Fruit fly (Drosophila melanogaster) whole organism, embryonic: Measurements from ENCODE around the gene Jon65Aiii.

Experiments used
- Adf1 ChIP-seq: fragments of 200-800 bp; sonication (Bioruptor generic); IDR thresholded peaks from 2 replicates; pipeline ENCODE4 v1.3.6; 2022; ENCODE audit warnings: missing biosample characterization, missing genetic modification characterization
- Awh ChIP-seq: fragments of 200-800 bp; sonication (Bioruptor generic); IDR thresholded peaks from 2 replicates; pipeline ENCODE4, ENCODE4 v1.3.6; 2022; ENCODE audit warnings: missing biosample characterization, missing genetic modification characterization
- CG10274 ChIP-seq: fragments of 200-800 bp; sonication (Bioruptor generic); optimal IDR thresholded peaks from 3 replicates; lab custom pipeline; 2017; ENCODE audit warnings: missing biosample characterization, mild to moderate bottlenecking, missing genetic modification characterization
- CG10366 ChIP-seq: fragments of 200-800 bp; sonication (Bioruptor generic); IDR thresholded peaks from 2 replicates; pipeline ENCODE4 v1.3.6; 2022; ENCODE audit warnings: missing biosample characterization, missing genetic modification characterization
- CG11504 ChIP-seq: fragments of 200-800 bp; sonication (Bioruptor generic); optimal IDR thresholded peaks from 3 replicates; lab custom pipeline; 2019; ENCODE audit warnings: missing biosample characterization, mild to moderate bottlenecking, missing genetic modification characterization, moderate library complexity
- CG12769 ChIP-seq: fragments of 200-800 bp; sonication (Bioruptor generic); optimal IDR thresholded peaks from 2 replicates; lab custom pipeline; 2019; ENCODE audit warnings: missing biosample characterization, mild to moderate bottlenecking, missing genetic modification characterization, moderate library complexity
- CG13123 ChIP-seq: fragments of 200-800 bp; sonication (Bioruptor generic); optimal IDR thresholded peaks from 2 replicates; lab custom pipeline; 2016; ENCODE audit warnings: missing biosample characterization, missing genetic modification characterization
- CG13287 ChIP-seq: fragments of 200-800 bp; sonication (Bioruptor generic); IDR thresholded peaks from 2 replicates; pipeline ENCODE4 v1.3.6; 2022; ENCODE audit warnings: missing biosample characterization, missing genetic modification characterization; ENCODE audit not compliant: partially characterized antibody
- CG14441 ChIP-seq: fragments of 200-800 bp; sonication (Bioruptor generic); IDR thresholded peaks from 2 replicates; pipeline ENCODE4 v1.3.6; 2022; ENCODE audit warnings: missing biosample characterization, missing genetic modification characterization
- CG14860 ChIP-seq: fragments of 200-800 bp; sonication (Bioruptor generic); IDR thresholded peaks from 3 replicates; pipeline ENCODE4 v1.3.6; 2022; ENCODE audit warnings: missing biosample characterization, missing genetic modification characterization; ENCODE audit not compliant: partially characterized antibody
- CG15514 ChIP-seq: fragments of 200-800 bp; sonication (Bioruptor generic); optimal IDR thresholded peaks from 3 replicates; lab custom pipeline; 2017; ENCODE audit warnings: missing biosample characterization, missing genetic modification characterization, mild to moderate bottlenecking, moderate library complexity, missing genetic modification reagents
- CG2712 ChIP-seq: fragments of 200-800 bp; optimal IDR thresholded peaks from 3 replicates; lab custom pipeline; 2019; ENCODE audit warnings: missing biosample characterization, mild to moderate bottlenecking, missing genetic modification characterization, moderate library complexity
- Dek ChIP-seq: fragments of 200-800 bp; sonication (Bioruptor generic); optimal IDR thresholded peaks from 3 replicates; lab custom pipeline; 2019; ENCODE audit warnings: missing biosample characterization, mild to moderate bottlenecking, missing genetic modification characterization, moderate library complexity
- Dref ChIP-seq: fragments of 200-800 bp; sonication (Bioruptor generic); IDR thresholded peaks from 2 replicates; pipeline ENCODE4 v1.3.6; 2022; ENCODE audit warnings: missing biosample characterization, missing genetic modification characterization
- Drgx ChIP-seq: fragments of 200-800 bp; sonication (Bioruptor generic); IDR thresholded peaks from 2 replicates; pipeline ENCODE4 v1.3.6; 2022; ENCODE audit warnings: missing biosample characterization, missing genetic modification characterization
- Gug ChIP-seq: fragments of 200-800 bp; sonication (Bioruptor generic); IDR thresholded peaks from 4 replicates; pipeline ENCODE4 v1.3.6; 2022; ENCODE audit warnings: missing biosample characterization, missing genetic modification characterization
- Hmr ChIP-seq: fragments of 200-800 bp; sonication (Bioruptor generic); optimal IDR thresholded peaks from 3 replicates; lab custom pipeline; 2017; ENCODE audit warnings: mild to moderate bottlenecking, missing biosample characterization, missing genetic modification reagents, missing genetic modification characterization
- Med ChIP-seq: fragments of 200-800 bp; sonication (Bioruptor generic); peaks from one replicate; lab custom pipeline; 2016; ENCODE audit warnings: missing biosample characterization, missing genetic modification characterization, mild to moderate bottlenecking, inconsistent platforms, moderate library complexity
- Nf-YC ChIP-seq: fragments of 200-800 bp; optimal IDR thresholded peaks from 3 replicates; lab custom pipeline; 2019; ENCODE audit warnings: missing biosample characterization, mild to moderate bottlenecking, missing genetic modification characterization, moderate library complexity
- Poxn ChIP-seq: fragments of 200-800 bp; sonication (Bioruptor generic); IDR thresholded peaks from 2 replicates; pipeline ENCODE4 v1.3.6; 2022; ENCODE audit warnings: missing biosample characterization, missing genetic modification characterization
- Ptx1 ChIP-seq: fragments of 200-800 bp; sonication (Bioruptor generic); IDR thresholded peaks from 2 replicates; pipeline ENCODE4 v1.3.6; 2022; ENCODE audit warnings: missing biosample characterization, missing genetic modification characterization
- Side ChIP-seq: fragments of 200-800 bp; sonication (Bioruptor generic); optimal IDR thresholded peaks from 2 replicates; lab custom pipeline; 2016; ENCODE audit warnings: missing biosample characterization, missing genetic modification characterization
- Six4 ChIP-seq: fragments of 200-800 bp; sonication (Bioruptor generic); optimal IDR thresholded peaks from 2 replicates; lab custom pipeline; 2016; ENCODE audit warnings: missing biosample characterization, missing genetic modification characterization
- Sry-δ ChIP-seq: fragments of 200-800 bp; sonication (Bioruptor generic); optimal IDR thresholded peaks from 2 replicates; lab custom pipeline; 2016; ENCODE audit warnings: missing biosample characterization, missing genetic modification characterization
- ci ChIP-seq: fragments of 200-800 bp; sonication (Bioruptor generic); IDR thresholded peaks from 3 replicates; pipeline ENCODE4 v1.3.6; 2022; ENCODE audit warnings: missing biosample characterization, missing genetic modification characterization
- emc ChIP-seq: fragments of 200-800 bp; sonication (Bioruptor generic); optimal IDR thresholded peaks from 2 replicates; lab custom pipeline; 2016; ENCODE audit warnings: missing biosample characterization, missing genetic modification characterization
- ems ChIP-seq: fragments of 200-800 bp; sonication (Bioruptor generic); optimal IDR thresholded peaks from 3 replicates; lab custom pipeline; 2016; ENCODE audit warnings: missing biosample characterization, missing genetic modification characterization
- eve ChIP-seq, 2 experiments: fragments of >200 bp; optimal IDR thresholded peaks; 2 replicates each; lab custom pipeline; 2017; ENCODE audit warnings: missing biosample characterization in 2 of 2, missing genetic modification characterization in 2 of 2
- gem ChIP-seq: fragments of 200-800 bp; sonication (Bioruptor generic); optimal IDR thresholded peaks from 2 replicates; lab custom pipeline; 2019; ENCODE audit warnings: missing biosample characterization, mild to moderate bottlenecking, missing genetic modification characterization, moderate library complexity
- ham ChIP-seq: fragments of 200-800 bp; sonication (Bioruptor generic); IDR thresholded peaks from 2 replicates; pipeline ENCODE4 v1.3.6; 2022; ENCODE audit warnings: missing biosample characterization, missing genetic modification characterization
- hkb ChIP-seq, 2 experiments: fragments of 200-800 bp in 1 of 2; fragments of >200 bp in 1 of 2; sonication (Bioruptor generic) in 1 of 2; IDR thresholded peaks in 1 of 2; optimal IDR thresholded peaks in 1 of 2; 2 replicates each; pipeline versions ENCODE4 v1.3.6 to Lab custom; 2017 to 2022; ENCODE audit warnings: missing biosample characterization in 1 of 2, missing genetic modification characterization in 1 of 2
- jumu ChIP-seq: fragments of 200-800 bp; sonication (Bioruptor generic); optimal IDR thresholded peaks from 3 replicates; lab custom pipeline; 2016; ENCODE audit warnings: missing biosample characterization, missing genetic modification characterization
- lilli ChIP-seq: fragments of 200-800 bp; sonication (Bioruptor generic); optimal IDR thresholded peaks from 3 replicates; lab custom pipeline; 2016; ENCODE audit warnings: missing biosample characterization, missing genetic modification characterization
- lov ChIP-seq, 2 experiments: fragments of 200-800 bp in 1 of 2; fragments of >200 bp in 1 of 2; sonication (Bioruptor generic) in 1 of 2; IDR thresholded peaks in 1 of 2; optimal IDR thresholded peaks in 1 of 2; 2 replicates in 1 of 2; 3 replicates in 1 of 2; pipeline versions ENCODE4 v1.3.6 to Lab custom; 2017 to 2022; ENCODE audit warnings: missing biosample characterization in 1 of 2, missing genetic modification characterization in 1 of 2
- mirr ChIP-seq: fragments of 200-800 bp; sonication (Bioruptor generic); optimal IDR thresholded peaks from 3 replicates; lab custom pipeline; 2018; ENCODE audit warnings: missing biosample characterization, mild to moderate bottlenecking, missing genetic modification characterization
- odd ChIP-seq: fragments of 200-800 bp; sonication (Bioruptor generic); optimal IDR thresholded peaks from 2 replicates; lab custom pipeline; 2017; ENCODE audit warnings: missing biosample characterization, mild to moderate bottlenecking, missing genetic modification characterization
- pan ChIP-seq, 4 experiments: fragments of >200 bp in 3 of 4; fragments of 200-800 bp in 1 of 4; sonication (Bioruptor generic) in 1 of 4; optimal IDR thresholded peaks in 3 of 4; IDR thresholded peaks in 1 of 4; 2 replicates each; pipeline versions ENCODE4 v1.3.6 to Lab custom; 2017 to 2022; ENCODE audit warnings: missing biosample characterization in 2 of 4, missing genetic modification characterization in 2 of 4, mixed read lengths in 1 of 4
- peb ChIP-seq: fragments of 200-800 bp; sonication (Bioruptor generic); IDR thresholded peaks from 2 replicates; pipeline ENCODE4 v1.3.6; 2022; ENCODE audit warnings: missing biosample characterization, missing genetic modification characterization
- pros ChIP-seq: fragments of 200-800 bp; sonication (Bioruptor generic); optimal IDR thresholded peaks from 3 replicates; lab custom pipeline; 2019; ENCODE audit warnings: missing biosample characterization, mild to moderate bottlenecking, missing genetic modification characterization, moderate library complexity
- slbo ChIP-seq: fragments of 200-800 bp; sonication (Bioruptor generic); IDR thresholded peaks from 2 replicates; pipeline ENCODE4 v1.3.6; 2022; ENCODE audit warnings: missing biosample characterization, missing genetic modification characterization
- toy ChIP-seq: fragments of 200-800 bp; sonication (Bioruptor generic); IDR thresholded peaks from 2 replicates; pipeline ENCODE4 v1.3.6; 2022; ENCODE audit warnings: missing biosample characterization, missing genetic modification characterization
- wdn ChIP-seq: fragments of 200-800 bp; sonication (Bioruptor generic); IDR thresholded peaks from 2 replicates; pipeline ENCODE4 v1.3.6; 2022; ENCODE audit warnings: missing biosample characterization, missing genetic modification characterization
- yki ChIP-seq: fragments of >200 bp; optimal IDR thresholded peaks from 3 replicates; lab custom pipeline; 2018
- zfh1 ChIP-seq: fragments of 200-800 bp; sonication (Bioruptor generic); IDR thresholded peaks from 3 replicates; pipeline ENCODE4 v1.3.6; 2022; ENCODE audit warnings: missing biosample characterization, missing genetic modification characterization

Jon65Aiii gene

dm6 chr3L:6084446-6084845, 33.9 kb downstream of the Jon65Aiii start:
- TF ChIP-seq CG12769, result no peak
- no peak for TF ChIP-seq ci
- no peak for TF ChIP-seq zfh1 (GFP tag; lab: Robert Waterston, UW)
- no peak for TF ChIP-seq mirr
- TF ChIP-seq CG14860 (GFP tag; lab: Robert Waterston, UW), result no peak
- no peak for TF ChIP-seq pan (optimal IDR thresholded peaks at IDR 0.05; lab: Kevin White, UChicago)
- TF ChIP-seq pan (GFP tag; optimal IDR thresholded peaks at IDR 0.05 in 1 of 2, IDR thresholded peaks at IDR 0.05 in 1 of 2), result no peak
- TF ChIP-seq eve (GFP tag; optimal IDR thresholded peaks at IDR 0.05; lab: Kevin White, UChicago), result no peak
- no peak for TF ChIP-seq Side (GFP tag; lab: Kevin White, UChicago)
- no peak for TF ChIP-seq Six4 (GFP tag; lab: Kevin White, UChicago)
- TF ChIP-seq emc, result no peak
- TF ChIP-seq Poxn (GFP tag; lab: Robert Waterston, UW), result no peak
- TF ChIP-seq slbo, result 0 out of 2 replicates have a peak, but pooled peaks have one; percentile 1
- TF ChIP-seq toy (GFP tag; lab: Robert Waterston, UW), result no peak
- TF ChIP-seq Dref (GFP tag; lab: Robert Waterston, UW), result no peak
- TF ChIP-seq Dek, result no peak
- no peak for TF ChIP-seq ems (GFP tag; lab: Kevin White, UChicago)
- no peak for TF ChIP-seq CG10274 (GFP tag; lab: Kevin White, UChicago)
- no peak for TF ChIP-seq CG13287 (GFP tag; lab: Robert Waterston, UW)
- TF ChIP-seq hkb (optimal IDR thresholded peaks at IDR 0.05; lab: Kevin White, UChicago), result no peak
- no peak for TF ChIP-seq hkb (GFP tag; IDR thresholded peaks at IDR 0.05; lab: Robert Waterston, UW)
- no peak for TF ChIP-seq CG2712 (tag; lab: Kevin White, UChicago)
- TF ChIP-seq Awh (GFP tag; lab: Robert Waterston, UW), result no peak
- TF ChIP-seq Drgx (GFP tag; lab: Robert Waterston, UW), result peak; percentile 54; the same call in 1 of the 2 replicates
- TF ChIP-seq peb, result no peak
- no peak for TF ChIP-seq yki (lab: Kevin White, UChicago)
- no peak for TF ChIP-seq Nf-YC (tag; lab: Kevin White, UChicago)
- no peak for TF ChIP-seq Adf1 (GFP tag; lab: Robert Waterston, UW)
- no peak for TF ChIP-seq jumu (GFP tag; lab: Kevin White, UChicago)
- TF ChIP-seq gem, result peak; percentile 45
- no peak for TF ChIP-seq wdn (GFP tag; lab: Robert Waterston, UW)
- TF ChIP-seq Gug (GFP tag; lab: Robert Waterston, UW), result no peak
- TF ChIP-seq CG10366 (GFP tag; lab: Robert Waterston, UW), result no peak
- peak; percentile 27 for TF ChIP-seq CG11504 (tag; lab: Kevin White, UChicago)
- TF ChIP-seq pros, result no peak
- no peak for TF ChIP-seq CG15514 (GFP tag; lab: Kevin White, UChicago)
- TF ChIP-seq Ptx1 (GFP tag; lab: Robert Waterston, UW), result 0 out of 2 replicates have a peak, but pooled peaks have one; percentile 12
- no peak for TF ChIP-seq odd
- TF ChIP-seq Hmr (GFP tag; lab: Kevin White, UChicago), result no peak
- no peak for TF ChIP-seq lov (optimal IDR thresholded peaks at IDR 0.05; lab: Kevin White, UChicago)
- TF ChIP-seq lov (GFP tag; IDR thresholded peaks at IDR 0.05; lab: Robert Waterston, UW), result no peak
- TF ChIP-seq Med (GFP tag; lab: Kevin White, UChicago), result no peak
- TF ChIP-seq lilli (GFP tag; lab: Kevin White, UChicago), result no peak
- no peak for TF ChIP-seq CG13123
- no peak for TF ChIP-seq Sry-δ
- no peak for TF ChIP-seq ham
- TF ChIP-seq CG14441 (GFP tag; lab: Robert Waterston, UW), result no peak
